Worm (Caenorhabditis elegans) whole organism, L4/young adult: ENCODE data around the gene srx-66.

ENCODE experiments used
- W03F9.2 ChIP-seq: fragments of 150-350 bp; optimal IDR thresholded peaks from 2 replicates; lab custom pipeline; 2014; ENCODE audit warnings: missing biosample characterization, missing genetic modification characterization
- dao-5 ChIP-seq: sonication (generic microtip); optimal IDR thresholded peaks from 2 replicates; lab custom pipeline; 2016; ENCODE audit warnings: missing genotype, missing genetic modification characterization, moderate library complexity, missing compliant biosample characterization
- him-1 ChIP-seq: sonication (generic microtip); optimal IDR thresholded peaks from 2 replicates; lab custom pipeline; 2016; ENCODE audit warnings: missing genotype, missing genetic modification reagents, missing genetic modification characterization, missing compliant biosample characterization

ce11 chrV:3889113-3889512, 30.3 kb upstream of the srx-66 start, which contains the start of gene C17E7.13:
- no peak for TF ChIP-seq him-1 (tag; lab: Kevin White, UChicago)
- no peak for TF ChIP-seq dao-5
- no peak for TF ChIP-seq W03F9.2 (tag; lab: Kevin White, UChicago)
